Worm (Caenorhabditis elegans): ENCODE data around the gene ugt-18.

The ugt-18 gene

DNA sequence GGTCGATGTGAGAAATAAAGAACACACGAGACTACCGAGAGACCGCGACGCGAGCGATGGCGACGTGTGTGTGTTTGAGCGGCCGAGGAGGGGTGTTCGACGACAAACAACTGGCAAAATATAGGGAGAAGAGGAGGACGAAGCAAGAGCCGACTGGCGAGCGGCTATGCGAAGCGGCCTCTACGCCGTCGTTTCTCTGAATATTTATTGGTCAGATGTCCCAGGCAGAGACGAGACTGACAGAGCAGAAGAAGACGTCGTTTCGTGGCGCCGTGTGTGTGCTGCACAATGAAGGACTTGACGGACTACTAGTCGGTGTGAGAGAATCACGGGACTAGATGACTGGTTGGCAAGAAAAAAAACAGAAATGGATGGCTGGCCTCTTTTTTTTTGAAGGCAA lies 905 bp upstream of the ugt-18 start (continued):
- TF ChIP-seq nhr-41 (GFP tag; IDR thresholded peaks at IDR 0.05), result no peak
- no peak for TF ChIP-seq dmd-8 (GFP tag; IDR thresholded peaks at IDR 0.05)
- peak; percentile 63 for TF ChIP-seq mep-1 (tag; optimal IDR thresholded peaks at IDR 0.05)
- no peak for TF ChIP-seq spr-3 (GFP tag; optimal IDR thresholded peaks at IDR 0.05)
- TF ChIP-seq unc-39 (tag; optimal IDR thresholded peaks at IDR 0.05), result no peak
- no peak for TF ChIP-seq saeg-2 (GFP tag; IDR thresholded peaks at IDR 0.05)
- no peak for TF ChIP-seq cey-2 (tag; optimal IDR thresholded peaks at IDR 0.05; ENCODE audit: borderline replicate concordance, insufficient read depth)
- TF ChIP-seq vab-7 (GFP tag; IDR thresholded peaks at IDR 0.05), result no peak
- no peak for TF ChIP-seq lim-7 (GFP tag; IDR thresholded peaks at IDR 0.05)
- peak; percentile 11 for TF ChIP-seq mxl-3 (GFP tag; optimal IDR thresholded peaks at IDR 0.05)
- TF ChIP-seq mxl-2 (GFP tag; conservative IDR thresholded peaks at IDR 0.05), result no peak
- peak; percentile 61 for TF ChIP-seq fkh-10 (GFP tag; optimal IDR thresholded peaks at IDR 0.05)
- no peak for TF ChIP-seq ceh-28 (tag; optimal IDR thresholded peaks at IDR 0.05)
- no peak for TF ChIP-seq fos-1 (tag; optimal IDR thresholded peaks at IDR 0.05)
- TF ChIP-seq dpl-1 (GFP tag; optimal IDR thresholded peaks at IDR 0.05), result no peak
- no peak for TF ChIP-seq aly-2 (tag; optimal IDR thresholded peaks at IDR 0.05)
- no peak for TF ChIP-seq nhr-25 (tag; optimal IDR thresholded peaks at IDR 0.05; ENCODE audit: borderline replicate concordance, insufficient read depth)
- TF ChIP-seq egl-27 (tag; optimal IDR thresholded peaks at IDR 0.05), result no peak
- no peak for TF ChIP-seq unc-62 (GFP tag; optimal IDR thresholded peaks at IDR 0.05 in 1 of 2)
- no peak for TF ChIP-seq unc-62 (tag; optimal IDR thresholded peaks at IDR 0.05)
- TF ChIP-seq snpc-1.2 (GFP tag; IDR thresholded peaks at IDR 0.05), result no peak
- TF ChIP-seq nhr-237 (tag; optimal IDR thresholded peaks at IDR 0.05), result no peak
- no peak for TF ChIP-seq ceh-20 (GFP tag; IDR thresholded peaks at IDR 0.05)
- TF ChIP-seq ama-1 (optimal IDR thresholded peaks at IDR 0.05), result no peak
- no peak for TF ChIP-seq Y105C5A.15 (GFP tag; IDR thresholded peaks at IDR 0.05)
- peak; percentile 79 for TF ChIP-seq rbr-2 (tag; optimal IDR thresholded peaks at IDR 0.05)
- TF ChIP-seq egl-43 (GFP tag; IDR thresholded peaks at IDR 0.05), result no peak
- no peak for TF ChIP-seq pha-4 (GFP tag; IDR thresholded peaks at IDR 0.05)
- no peak for TF ChIP-seq pha-4 (tag; optimal IDR thresholded peaks at IDR 0.05)
- TF ChIP-seq gei-8 (GFP tag; optimal IDR thresholded peaks at IDR 0.05), result no peak
- no peak for TF ChIP-seq nhr-111 (GFP tag; optimal IDR thresholded peaks at IDR 0.05)
- TF ChIP-seq F37D6.2 (tag; optimal IDR thresholded peaks at IDR 0.05), result peak; percentile 75
- TF ChIP-seq D1046.2 (GFP tag; IDR thresholded peaks at IDR 0.05), result no peak
- peak; percentile 97 for TF ChIP-seq aha-1 (tag)
- no peak for TF ChIP-seq snpc-4 (tag; optimal IDR thresholded peaks at IDR 0.05)
- peak; percentile 3 to 50 for TF ChIP-seq lsy-2 (tag; optimal IDR thresholded peaks at IDR 0.05)
- TF ChIP-seq zip-2 (tag; optimal IDR thresholded peaks at IDR 0.05), result no peak
- TF ChIP-seq lin-39 (tag; optimal IDR thresholded peaks at IDR 0.05), result no peak
- TF ChIP-seq zfp-3 (GFP tag; conservative IDR thresholded peaks at IDR 0.05), result no peak
- TF ChIP-seq hmg-1.1 (GFP tag; IDR thresholded peaks at IDR 0.05), result peak; percentile 79

DNA sequence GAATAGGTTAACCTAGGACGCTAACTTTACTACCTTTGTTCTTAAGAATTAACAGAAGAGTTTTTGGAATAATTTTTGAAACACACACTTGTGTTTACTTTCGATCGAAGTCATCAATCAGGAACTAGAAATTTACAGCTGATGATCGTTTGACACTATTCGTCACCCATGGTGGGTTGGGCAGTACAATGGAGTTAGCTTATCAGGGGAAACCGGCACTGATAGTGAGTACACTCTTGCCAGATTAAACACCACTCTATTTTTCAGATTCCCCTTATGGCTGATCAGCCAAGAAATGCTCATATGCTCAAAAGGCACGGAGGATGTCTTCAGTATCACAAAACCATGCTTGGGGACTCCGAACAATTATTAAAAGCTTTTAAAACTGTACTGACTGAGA lies 2.0 kb downstream of the ugt-18 start:
- TF ChIP-seq nhr-28 (tag; optimal IDR thresholded peaks at IDR 0.05), result peak; percentile 77
- TF ChIP-seq set-16 (GFP tag; IDR thresholded peaks at IDR 0.05), result no peak
- TF ChIP-seq F49E8.2 (tag; optimal IDR thresholded peaks at IDR 0.05; ENCODE audit: borderline replicate concordance), result no peak
- TF ChIP-seq dmd-6 (GFP tag; IDR thresholded peaks at IDR 0.05), result peak; percentile 73
- TF ChIP-seq pqm-1 (tag; optimal IDR thresholded peaks at IDR 0.05), result peak; percentile 54
- no peak for TF ChIP-seq attf-4 (tag; optimal IDR thresholded peaks at IDR 0.05)
- peak; percentile 53 for TF ChIP-seq hlh-11 (tag; optimal IDR thresholded peaks at IDR 0.05)
- TF ChIP-seq dve-1 (tag; optimal IDR thresholded peaks at IDR 0.05; ENCODE audit: insufficient read depth), result peak; percentile 15
- TF ChIP-seq daf-16 (GFP tag; optimal IDR thresholded peaks at IDR 0.05), result no peak
- TF ChIP-seq daf-16 (tag; optimal IDR thresholded peaks at IDR 0.05), result peak; percentile 11
- no peak for TF ChIP-seq sdz-12 (GFP tag; optimal IDR thresholded peaks at IDR 0.05)
- TF ChIP-seq Y75B8A.6 (GFP tag; IDR thresholded peaks at IDR 0.05), result no peak

Measured in whole organism, L4 larva.